In the genomic region with DNA sequence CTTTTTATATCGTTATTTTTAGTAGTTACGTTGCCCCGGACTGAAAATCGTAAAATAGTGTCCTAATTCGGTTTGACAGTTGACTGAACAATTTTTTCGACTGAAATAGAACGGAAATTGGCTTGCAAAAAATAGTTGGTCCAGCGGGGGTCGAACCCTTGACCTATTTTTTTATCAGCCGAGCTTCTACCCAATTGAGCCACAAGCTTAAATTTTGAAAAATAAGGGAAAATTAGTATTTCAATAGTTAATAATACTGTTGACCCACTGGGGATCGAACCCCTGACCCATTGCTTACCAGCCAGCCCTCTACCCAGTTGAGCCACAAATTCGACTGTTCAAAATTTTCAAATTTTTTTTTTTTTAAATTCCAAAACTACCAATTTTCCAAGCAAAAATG, we compare ENCODE assay signal across 2 worm cellular contexts.
A peak's percentile ranks its signal among the peaks of the same experiment; 100 is the strongest.
TF ChIP-seq lines count a peak whose summit lies in the region.

No protein-coding gene starts in this region.

TF ChIP-seq in whole organism, L4 larva, 104 proteins besides CTCF, POLR2A, EP300 and RAD21:
- TF ChIP-seq cey-2 (tag; optimal IDR thresholded peaks at IDR 0.05; lab: Kevin White, UChicago; ENCODE audit: borderline replicate concordance, insufficient read depth) (no peak), madf-5 (GFP tag; IDR thresholded peaks at IDR 0.05; lab: Robert Waterston, UW) (no peak), lin-38 (GFP tag; IDR thresholded peaks at IDR 0.05; lab: Robert Waterston, UW) (0 out of 2 replicates have a peak, but pooled peaks have one; percentile 18), lim-7 (GFP tag; IDR thresholded peaks at IDR 0.05; lab: Robert Waterston, UW) (0 out of 2 replicates have a peak, but pooled peaks have one; percentile 16), spr-3 (GFP tag; optimal IDR thresholded peaks at IDR 0.05; lab: Kevin White, UChicago) (no peak), pqm-1 (tag; optimal IDR thresholded peaks at IDR 0.05; lab: Kevin White, UChicago) (no peak), snpc-1.2 (GFP tag; IDR thresholded peaks at IDR 0.05; lab: Robert Waterston, UW) (no peak), gei-8 (GFP tag; optimal IDR thresholded peaks at IDR 0.05; lab: Kevin White, UChicago) (no peak), lin-1 (GFP tag; IDR thresholded peaks at IDR 0.05; lab: Robert Waterston, UW) (no peak), vab-7 (GFP tag; IDR thresholded peaks at IDR 0.05; lab: Robert Waterston, UW) (no peak), snpc-4 (tag; optimal IDR thresholded peaks at IDR 0.05; lab: Kevin White, UChicago) (no peak), daf-12 (tag; optimal IDR thresholded peaks at IDR 0.05; lab: Kevin White, UChicago) (no peak), php-3 (GFP tag; IDR thresholded peaks at IDR 0.05; lab: Robert Waterston, UW) (no peak), ceh-62 (tag; optimal IDR thresholded peaks at IDR 0.05; lab: Kevin White, UChicago) (no peak), duxl-1 (tag; optimal IDR thresholded peaks at IDR 0.05; lab: Kevin White, UChicago; ENCODE audit: poor library complexity) (no peak)

TF ChIP-seq in whole organism, young adult, 124 proteins besides CTCF, POLR2A, EP300 and RAD21:
- TF ChIP-seq B0261.1 (tag; optimal IDR thresholded peaks at IDR 0.05; lab: Kevin White, UChicago) (peak; percentile 48), nfya-2 (GFP tag; IDR thresholded peaks at IDR 0.05; lab: Robert Waterston, UW) (no peak), tbp1 (GFP tag; optimal IDR thresholded peaks at IDR 0.05; lab: Kevin White, UChicago) (peak; percentile 76), ztf-25 (GFP tag; IDR thresholded peaks at IDR 0.05; lab: Robert Waterston, UW) (no peak), rpc-1 (optimal IDR thresholded peaks at IDR 0.05; lab: Kevin White, UChicago) (peak; percentile 30), rpc-1 (tag; optimal IDR thresholded peaks at IDR 0.05; lab: Kevin White, UChicago) (peak; percentile 67), lin-26 (GFP tag; IDR thresholded peaks at IDR 0.05; lab: Robert Waterston, UW) (peak; percentile 15; the same call in 1 of the 2 replicates), nhr-80 (tag; optimal IDR thresholded peaks at IDR 0.05; lab: Kevin White, UChicago) (no peak)
